Worm (Caenorhabditis elegans) whole organism, mixed stage, embryonic: Measurements from ENCODE around the gene mcu-1.
A peak's percentile ranks its signal among the peaks of the same experiment; 100 is the strongest.

ENCODE experiments used
- ces-1 ChIP-seq: fragments of 150-350 bp; optimal IDR thresholded peaks from 2 replicates; lab custom pipeline; 2014; ENCODE audit warnings: missing biosample characterization, missing genetic modification reagents, missing genetic modification characterization
- drap-1 ChIP-seq: fragments of 200-800 bp; sonication (Bioruptor generic); optimal IDR thresholded peaks from 3 replicates; lab custom pipeline; 2018; ENCODE audit warnings: mild to moderate bottlenecking, missing genetic modification characterization, missing compliant biosample characterization
- lsy-2 ChIP-seq: fragments of 150-350 bp; optimal IDR thresholded peaks from 2 replicates; lab custom pipeline; 2014; ENCODE audit warnings: missing biosample characterization, missing genetic modification characterization
- mep-1 ChIP-seq: fragments of 150-350 bp; optimal IDR thresholded peaks from 2 replicates; lab custom pipeline; 2017; ENCODE audit warnings: missing biosample characterization, missing genetic modification reagents, missing genetic modification characterization, inconsistent platforms
- nhr-12 ChIP-seq: fragments of 150-350 bp; optimal IDR thresholded peaks from 2 replicates; lab custom pipeline; 2014; ENCODE audit warnings: missing biosample characterization, missing genetic modification characterization
- pha-4 ChIP-seq: fragments of 150-350 bp; optimal IDR thresholded peaks from 2 replicates; lab custom pipeline; 2018; ENCODE audit warnings: missing biosample characterization, missing genetic modification reagents, missing genetic modification characterization
- snpc-4 ChIP-seq: fragments of 150-350 bp; optimal IDR thresholded peaks from 2 replicates; lab custom pipeline; 2014; ENCODE audit warnings: missing biosample characterization, missing genetic modification characterization
- unc-62 ChIP-seq: fragments of 150-350 bp; optimal IDR thresholded peaks from 2 replicates; lab custom pipeline; 2014; ENCODE audit warnings: missing biosample characterization, missing genetic modification reagents, missing genetic modification characterization

- TF ChIP-seq snpc-4: no peak
- TF ChIP-seq mep-1: no peak
- TF ChIP-seq ces-1 (GFP tag; lab: Kevin White, UChicago): peak; percentile 95
- TF ChIP-seq drap-1 (GFP tag; lab: Kevin White, UChicago): no peak
- no peak for TF ChIP-seq lsy-2
- TF ChIP-seq unc-62 (GFP tag; lab: Kevin White, UChicago): no peak
- TF ChIP-seq pha-4 (tag; lab: Kevin White, UChicago): no peak
- no peak for TF ChIP-seq nhr-12 (tag; lab: Kevin White, UChicago)
Measured at ce11 chrIV:5927805-5928204, 11.2 kb downstream of the mcu-1 start.
